Fruit fly (Drosophila melanogaster) whole organism, embryonic: Measurements from ENCODE around the gene velo.
A peak's percentile ranks its signal among the peaks of the same experiment; 100 is the strongest.

ENCODE experiments used
- Abd-B ChIP-seq: fragments of 200-800 bp; sonication (Bioruptor generic); optimal IDR thresholded peaks from 2 replicates; lab custom pipeline; 2018; ENCODE audit warnings: missing biosample characterization, mild to moderate bottlenecking, missing genetic modification characterization, moderate library complexity
- B-H2 ChIP-seq: fragments of 200-800 bp; sonication (Bioruptor generic); optimal IDR thresholded peaks from 2 replicates; lab custom pipeline; 2018; ENCODE audit warnings: missing biosample characterization, mild to moderate bottlenecking, missing genetic modification characterization
- BEAF-32 ChIP-seq: fragments of 200-800 bp; sonication (Bioruptor generic); optimal IDR thresholded peaks from 3 replicates; lab custom pipeline; 2017; ENCODE audit warnings: missing biosample characterization, missing genetic modification characterization, mild to moderate bottlenecking, moderate library complexity, missing genetic modification reagents
- CG10321 ChIP-seq: fragments of 200-800 bp; sonication (Bioruptor generic); IDR thresholded peaks from 2 replicates; pipeline ENCODE4 v1.3.6; 2022; ENCODE audit warnings: missing biosample characterization, missing genetic modification characterization
- CG10543 ChIP-seq: fragments of 200-800 bp; sonication (Bioruptor generic); optimal IDR thresholded peaks from 3 replicates; lab custom pipeline; 2017; ENCODE audit warnings: missing biosample characterization, mild to moderate bottlenecking, missing genetic modification characterization, moderate library complexity
- CG10565 ChIP-seq: fragments of 200-800 bp; sonication (Bioruptor generic); optimal IDR thresholded peaks from 3 replicates; lab custom pipeline; 2016; ENCODE audit warnings: missing biosample characterization, mild to moderate bottlenecking, missing genetic modification characterization
- CG12236 ChIP-seq: fragments of 200-800 bp; sonication (Bioruptor generic); optimal IDR thresholded peaks from 2 replicates; lab custom pipeline; 2016; ENCODE audit warnings: missing biosample characterization, missing genetic modification characterization
- CG12299 ChIP-seq: fragments of 200-800 bp; sonication (Bioruptor generic); optimal IDR thresholded peaks from 2 replicates; lab custom pipeline; 2018; ENCODE audit warnings: missing biosample characterization, mild to moderate bottlenecking, missing genetic modification characterization
- CG13894 ChIP-seq: fragments of 200-800 bp; sonication (Bioruptor generic); optimal IDR thresholded peaks from 3 replicates; lab custom pipeline; 2018; ENCODE audit warnings: missing biosample characterization, mild to moderate bottlenecking, missing genetic modification characterization, moderate library complexity
- CG14965 ChIP-seq: fragments of 200-800 bp; sonication (Bioruptor generic); optimal IDR thresholded peaks from 2 replicates; lab custom pipeline; 2016; ENCODE audit warnings: missing biosample characterization, missing genetic modification characterization, borderline replicate concordance
- CG1602 ChIP-seq: fragments of 200-800 bp; sonication (Bioruptor generic); optimal IDR thresholded peaks from 3 replicates; lab custom pipeline; 2016; ENCODE audit warnings: missing biosample characterization, missing genetic modification characterization
- CG17568 ChIP-seq: fragments of 200-800 bp; sonication (Bioruptor generic); optimal IDR thresholded peaks from 2 replicates; lab custom pipeline; 2018; ENCODE audit warnings: missing biosample characterization, mild to moderate bottlenecking, missing genetic modification characterization, moderate library complexity
- CG6254 ChIP-seq: fragments of 200-800 bp; sonication (Bioruptor generic); optimal IDR thresholded peaks from 3 replicates; lab custom pipeline; 2017; ENCODE audit warnings: mild to moderate bottlenecking, missing biosample characterization, missing genetic modification reagents, missing genetic modification characterization
- CG6654 ChIP-seq: fragments of 200-800 bp; sonication (Bioruptor generic); optimal IDR thresholded peaks from 2 replicates; lab custom pipeline; 2017; ENCODE audit warnings: missing biosample characterization, mild to moderate bottlenecking, missing genetic modification characterization
- CG7786 ChIP-seq: fragments of 200-800 bp; sonication (Bioruptor generic); optimal IDR thresholded peaks from 2 replicates; lab custom pipeline; 2016; ENCODE audit warnings: missing biosample characterization, missing genetic modification characterization
- CG9215 ChIP-seq: fragments of 200-800 bp; sonication (Bioruptor generic); IDR thresholded peaks from 2 replicates; pipeline ENCODE4 v1.3.6; 2022; ENCODE audit warnings: missing biosample characterization, missing genetic modification characterization
- D19A ChIP-seq: fragments of 200-800 bp; optimal IDR thresholded peaks from 3 replicates; lab custom pipeline; 2019; ENCODE audit warnings: missing biosample characterization, mild to moderate bottlenecking, missing genetic modification characterization, moderate library complexity
- Dp ChIP-seq: fragments of 200-800 bp; sonication (Bioruptor generic); optimal IDR thresholded peaks from 2 replicates; lab custom pipeline; 2018; ENCODE audit warnings: missing biosample characterization, mild to moderate bottlenecking, missing genetic modification characterization, moderate library complexity
- Elba2 ChIP-seq: fragments of 200-800 bp; sonication (Bioruptor generic); optimal IDR thresholded peaks from 3 replicates; lab custom pipeline; 2016; ENCODE audit warnings: missing biosample characterization, missing genetic modification characterization
- Fer1 ChIP-seq: fragments of 200-800 bp; sonication (Bioruptor generic); optimal IDR thresholded peaks from 2 replicates; lab custom pipeline; 2017; ENCODE audit warnings: missing biosample characterization, mild to moderate bottlenecking, missing genetic modification characterization
- GATAe ChIP-seq: fragments of 200-800 bp; sonication (Bioruptor generic); conservative IDR thresholded peaks from 2 replicates; pipeline ENCODE4 v1.3.6; 2022; ENCODE audit warnings: missing biosample characterization, missing genetic modification characterization
- HmgZ ChIP-seq: fragments of 200-800 bp; sonication (Bioruptor generic); optimal IDR thresholded peaks from 2 replicates; lab custom pipeline; 2018; ENCODE audit warnings: missing biosample characterization, mild to moderate bottlenecking, missing genetic modification characterization
- Hr51 ChIP-seq, 2 experiments: fragments of 200-800 bp; sonication (Bioruptor generic); optimal IDR thresholded peaks; 2 replicates in 1 of 2; 3 replicates in 1 of 2; lab custom pipeline; 2016 to 2018; ENCODE audit warnings: missing biosample characterization in 2 of 2, missing genetic modification characterization in 2 of 2, mild to moderate bottlenecking in 1 of 2, moderate library complexity in 1 of 2
- Lpt ChIP-seq: fragments of >200 bp; optimal IDR thresholded peaks from 2 replicates; lab custom pipeline; 2018; ENCODE audit warnings: missing biosample characterization, missing genetic modification characterization
- MBD-R2 ChIP-seq: fragments of 200-800 bp; sonication (Bioruptor generic); IDR thresholded peaks from 2 replicates; pipeline ENCODE4 v1.3.6; 2022; ENCODE audit warnings: missing biosample characterization, missing genetic modification characterization
- Ptx1 ChIP-seq: fragments of 200-800 bp; sonication (Bioruptor generic); IDR thresholded peaks from 2 replicates; pipeline ENCODE4 v1.3.6; 2022; ENCODE audit warnings: missing biosample characterization, missing genetic modification characterization
- Ravus ChIP-seq: fragments of 200-800 bp; sonication (Bioruptor generic); IDR thresholded peaks from 2 replicates; pipeline ENCODE4 v1.3.6; 2022; ENCODE audit warnings: missing biosample characterization, missing genetic modification characterization
- Tbp ChIP-seq: fragments of >200 bp; optimal IDR thresholded peaks from 2 replicates; lab custom pipeline; 2018; ENCODE audit warnings: missing biosample characterization, missing genetic modification characterization
- Trl ChIP-seq, 3 experiments: fragments of >200 bp in 2 of 3; fragments of 200-800 bp in 1 of 3; sonication (Bioruptor generic) in 1 of 3; optimal IDR thresholded peaks; 2 replicates in 1 of 3; 3 replicates in 2 of 3; lab custom pipeline; 2016 to 2017; ENCODE audit warnings: missing biosample characterization in 1 of 3, missing genetic modification characterization in 1 of 3
- Vsx1 ChIP-seq: fragments of 200-800 bp; sonication (Bioruptor generic); optimal IDR thresholded peaks from 2 replicates; lab custom pipeline; 2017; ENCODE audit warnings: missing biosample characterization, mild to moderate bottlenecking, missing genetic modification characterization, missing genetic modification reagents
- al ChIP-seq: fragments of 200-800 bp; sonication (Bioruptor generic); IDR thresholded peaks from 2 replicates; pipeline ENCODE4 v1.3.6; 2022; ENCODE audit warnings: missing biosample characterization, missing genetic modification characterization
- ara ChIP-seq: fragments of 200-800 bp; sonication (Bioruptor generic); IDR thresholded peaks from 2 replicates; pipeline ENCODE4 v1.3.6; 2022; ENCODE audit warnings: missing biosample characterization, missing genetic modification characterization
- ato ChIP-seq: fragments of 200-800 bp; sonication (Bioruptor generic); IDR thresholded peaks from 2 replicates; pipeline ENCODE4 v1.3.6; 2022; ENCODE audit warnings: missing biosample characterization, missing genetic modification characterization; ENCODE audit not compliant: partially characterized antibody
- dan ChIP-seq: fragments of 200-800 bp; sonication (Bioruptor generic); IDR thresholded peaks from 2 replicates; pipeline ENCODE4 v1.3.6; 2022; ENCODE audit warnings: missing biosample characterization, missing genetic modification characterization
- her ChIP-seq: fragments of 200-800 bp; sonication (Bioruptor generic); optimal IDR thresholded peaks from 2 replicates; lab custom pipeline; 2016; ENCODE audit warnings: missing biosample characterization, missing genetic modification characterization
- kni ChIP-seq: fragments of 200-800 bp; sonication (Bioruptor generic); optimal IDR thresholded peaks from 3 replicates; lab custom pipeline; 2017; ENCODE audit warnings: mild to moderate bottlenecking, missing biosample characterization, missing genetic modification reagents, missing genetic modification characterization
- lab ChIP-seq: fragments of 200-800 bp; sonication (Bioruptor generic); optimal IDR thresholded peaks from 3 replicates; lab custom pipeline; 2017; ENCODE audit warnings: missing biosample characterization, missing genetic modification characterization, mild to moderate bottlenecking, moderate library complexity, missing genetic modification reagents
- lov ChIP-seq, 2 experiments: fragments of 200-800 bp in 1 of 2; fragments of >200 bp in 1 of 2; sonication (Bioruptor generic) in 1 of 2; IDR thresholded peaks in 1 of 2; optimal IDR thresholded peaks in 1 of 2; 2 replicates in 1 of 2; 3 replicates in 1 of 2; pipeline versions ENCODE4 v1.3.6 to Lab custom; 2017 to 2022; ENCODE audit warnings: missing biosample characterization in 1 of 2, missing genetic modification characterization in 1 of 2
- onecut ChIP-seq: fragments of 200-800 bp; sonication (Bioruptor generic); IDR thresholded peaks from 2 replicates; pipeline ENCODE4 v1.3.6; 2022; ENCODE audit warnings: missing biosample characterization, missing genetic modification characterization
- peb ChIP-seq: fragments of 200-800 bp; sonication (Bioruptor generic); IDR thresholded peaks from 2 replicates; pipeline ENCODE4 v1.3.6; 2022; ENCODE audit warnings: missing biosample characterization, missing genetic modification characterization
- ranshi ChIP-seq: fragments of 200-800 bp; sonication (Bioruptor generic); IDR thresholded peaks from 2 replicates; pipeline ENCODE4 v1.3.6; 2022; ENCODE audit warnings: missing biosample characterization, missing genetic modification characterization
- sens ChIP-seq: fragments of 200-800 bp; sonication (Bioruptor generic); peaks from one replicate; lab custom pipeline; 2016; ENCODE audit warnings: missing biosample characterization, missing genetic modification characterization
- sima ChIP-seq: fragments of 200-800 bp; sonication (Bioruptor generic); optimal IDR thresholded peaks from 2 replicates; lab custom pipeline; 2016; ENCODE audit warnings: missing biosample characterization, missing genetic modification characterization
- sna ChIP-seq: fragments of 200-800 bp; sonication (Bioruptor generic); IDR thresholded peaks from 2 replicates; pipeline ENCODE4 v1.3.6; 2022; ENCODE audit warnings: missing biosample characterization, missing genetic modification characterization; ENCODE audit not compliant: partially characterized antibody
- sr ChIP-seq: fragments of 200-800 bp; sonication (Bioruptor generic); IDR thresholded peaks from 3 replicates; pipeline ENCODE4 v1.3.6; 2022; ENCODE audit warnings: missing biosample characterization, missing genetic modification characterization
- stc ChIP-seq: fragments of 200-800 bp; sonication (Bioruptor generic); IDR thresholded peaks from 2 replicates; pipeline ENCODE4 v1.3.6; 2022; ENCODE audit warnings: missing biosample characterization, missing genetic modification characterization
- sug ChIP-seq: fragments of 200-800 bp; optimal IDR thresholded peaks from 2 replicates; lab custom pipeline; 2019; ENCODE audit warnings: missing biosample characterization, mild to moderate bottlenecking, missing genetic modification characterization, moderate library complexity
- twi ChIP-seq: fragments of 200-800 bp; optimal IDR thresholded peaks from 2 replicates; lab custom pipeline; 2019; ENCODE audit warnings: missing biosample characterization, mild to moderate bottlenecking, missing genetic modification characterization, moderate library complexity
- zen2 ChIP-seq: fragments of 200-800 bp; sonication (Bioruptor generic); IDR thresholded peaks from 3 replicates; pipeline ENCODE4 v1.3.6; 2022; ENCODE audit warnings: missing biosample characterization, missing genetic modification characterization; ENCODE audit not compliant: partially characterized antibody
- zf30C ChIP-seq: fragments of 200-800 bp; sonication (Bioruptor generic); optimal IDR thresholded peaks from 3 replicates; lab custom pipeline; 2018; ENCODE audit warnings: missing biosample characterization, mild to moderate bottlenecking, missing genetic modification characterization

velo gene

dm6 chr3L:6747127-6747526, 5.4 kb downstream of the velo start (continued):
- TF ChIP-seq CG10543 (peak; percentile 42), CG17568 (no peak), twi (tag; lab: Kevin White, UChicago) (peak; percentile 6), Tbp (GFP tag; lab: Kevin White, UChicago) (no peak), stc (no peak), sens (GFP tag; lab: Kevin White, UChicago) (peak; percentile 84), lov (optimal IDR thresholded peaks at IDR 0.05; lab: Kevin White, UChicago) (no peak), lov (GFP tag; IDR thresholded peaks at IDR 0.05; lab: Robert Waterston, UW) (0 out of 3 replicates have a peak, but pooled peaks have one; percentile 58), MBD-R2 (GFP tag; lab: Robert Waterston, UW) (peak; percentile 79), Abd-B (GFP tag; lab: Kevin White, UChicago) (peak; percentile 39), zf30C (no peak), lab (GFP tag; lab: Kevin White, UChicago) (peak; percentile 43), sug (peak; percentile 50), Ptx1 (peak; percentile 63), sr (GFP tag; lab: Robert Waterston, UW) (0 out of 3 replicates have a peak, but pooled peaks have one; percentile 41), Elba2 (GFP tag; lab: Kevin White, UChicago) (peak; percentile 64), HmgZ (tag; lab: Kevin White, UChicago) (peak; percentile 79), al (GFP tag; lab: Robert Waterston, UW) (peak; percentile 43; the same call in 1 of the 2 replicates), CG7786 (GFP tag; lab: Kevin White, UChicago) (peak; percentile 17), kni (no peak), CG9215 (GFP tag; lab: Robert Waterston, UW) (peak; percentile 100), onecut (GFP tag; lab: Robert Waterston, UW) (peak; percentile 46), ranshi (GFP tag; lab: Robert Waterston, UW) (peak; percentile 60), Lpt (GFP tag; lab: Kevin White, UChicago) (no peak), Ravus (no peak), CG6654 (no peak), CG6254 (GFP tag; lab: Kevin White, UChicago) (no peak), Fer1 (GFP tag; lab: Kevin White, UChicago) (peak; percentile 30), CG12236 (GFP tag; lab: Kevin White, UChicago) (no peak), peb (peak; percentile 7; the same call in 1 of the 2 replicates), CG13894 (tag; lab: Kevin White, UChicago) (peak; percentile 64), CG12299 (tag; lab: Kevin White, UChicago) (no peak), CG1602 (GFP tag; lab: Kevin White, UChicago) (peak; percentile 4), zen2 (GFP tag; lab: Robert Waterston, UW) (no peak), her (GFP tag; lab: Kevin White, UChicago) (peak; percentile 13), Hr51 (GFP tag; optimal IDR thresholded peaks at IDR 0.05; lab: Kevin White, UChicago) (peak; percentile 4 to 41), BEAF-32 (GFP tag; lab: Kevin White, UChicago) (peak; percentile 58), Vsx1 (GFP tag; lab: Kevin White, UChicago) (no peak), ara (0 out of 2 replicates have a peak, but pooled peaks have one; percentile 28), GATAe (GFP tag; lab: Robert Waterston, UW) (no peak), CG10321 (no peak), B-H2 (peak; percentile 67), Trl (optimal IDR thresholded peaks at IDR 0.05; lab: Kevin White, UChicago) (no peak), Trl (GFP tag; optimal IDR thresholded peaks at IDR 0.05; lab: Kevin White, UChicago) (peak; percentile 62), sna (GFP tag; lab: Robert Waterston, UW) (no peak), dan (GFP tag; lab: Robert Waterston, UW) (no peak), D19A (peak; percentile 32), CG10565 (no peak), CG14965 (GFP tag; lab: Kevin White, UChicago) (no peak), Dp (GFP tag; lab: Kevin White, UChicago) (peak; percentile 7), sima (GFP tag; lab: Kevin White, UChicago) (no peak), ato (GFP tag; lab: Robert Waterston, UW) (no peak)
